Fruit fly (Drosophila melanogaster): ENCODE measurements around the gene Grp170.
A peak's percentile ranks its signal among the peaks of the same experiment; 100 is the strongest.

Grp170 gene

dm6 chrX:2295435-2296229, 20.8 kb upstream of the Grp170 start, which contains the start of gene Raf (continued):
- TF ChIP-seq HLHmδ (GFP tag; optimal IDR thresholded peaks at IDR 0.05) (no peak), CG12155 (GFP tag; optimal IDR thresholded peaks at IDR 0.05) (no peak), CG13894 (tag; optimal IDR thresholded peaks at IDR 0.05) (no peak), nau (GFP tag; optimal IDR thresholded peaks at IDR 0.05) (peak; percentile 89), CG9797 (GFP tag; optimal IDR thresholded peaks at IDR 0.05) (no peak), fd96Cb (tag; optimal IDR thresholded peaks at IDR 0.05) (no peak), Sox100B (GFP tag; optimal IDR thresholded peaks at IDR 0.05) (no peak), bcd (GFP tag; optimal IDR thresholded peaks at IDR 0.05) (no peak), H2.0 (GFP tag; IDR thresholded peaks at IDR 0.05) (no peak), Ravus (GFP tag; IDR thresholded peaks at IDR 0.05) (no peak), CG9876 (GFP tag; optimal IDR thresholded peaks at IDR 0.05) (no peak), CG13287 (GFP tag; IDR thresholded peaks at IDR 0.05; ENCODE audit: partially characterized antibody) (0 out of 2 replicates have a peak, but pooled peaks have one; percentile 13), Mad (GFP tag; optimal IDR thresholded peaks at IDR 0.05) (no peak), CG3726 (GFP tag; IDR thresholded peaks at IDR 0.05) (0 out of 3 replicates have a peak, but pooled peaks have one; percentile 71), Trl (optimal IDR thresholded peaks at IDR 0.05) (peak; percentile 88 to 95), Trl (GFP tag; optimal IDR thresholded peaks at IDR 0.05) (no peak), Gug (GFP tag; IDR thresholded peaks at IDR 0.05) (no peak), tio (GFP tag; optimal IDR thresholded peaks at IDR 0.05) (no peak), gsb (GFP tag; IDR thresholded peaks at IDR 0.05) (no peak; the same call in 1 of the 2 replicates), Chrac-16 (GFP tag; optimal IDR thresholded peaks at IDR 0.05) (no peak), br (optimal IDR thresholded peaks at IDR 0.05) (no peak), jing (GFP tag; optimal IDR thresholded peaks at IDR 0.05) (no peak), oc (tag; optimal IDR thresholded peaks at IDR 0.05) (no peak), trh (GFP tag; optimal IDR thresholded peaks at IDR 0.05) (no peak), jigr1 (GFP tag; IDR thresholded peaks at IDR 0.05) (peak; percentile 78; the same call in 1 of the 3 replicates), CG10979 (tag; optimal IDR thresholded peaks at IDR 0.05) (no peak), CG4730 (GFP tag; IDR thresholded peaks at IDR 0.05) (no peak), CG11723 (GFP tag; optimal IDR thresholded peaks at IDR 0.05) (no peak), CG12744 (GFP tag; optimal IDR thresholded peaks at IDR 0.05) (no peak), CG8281 (tag; optimal IDR thresholded peaks at IDR 0.05) (no peak), gcm2 (GFP tag; optimal IDR thresholded peaks at IDR 0.05) (no peak), Sox102F (GFP tag; optimal IDR thresholded peaks at IDR 0.05) (no peak), CG1233 (GFP tag; optimal IDR thresholded peaks at IDR 0.05) (no peak), Elba2 (GFP tag; optimal IDR thresholded peaks at IDR 0.05) (no peak), gsb-n (tag; optimal IDR thresholded peaks at IDR 0.05) (no peak), trem (tag; optimal IDR thresholded peaks at IDR 0.05) (no peak), Opbp (GFP tag; IDR thresholded peaks at IDR 0.05; ENCODE audit: partially characterized antibody) (no peak), Antp (GFP tag; optimal IDR thresholded peaks at IDR 0.05) (no peak), lov (optimal IDR thresholded peaks at IDR 0.05) (no peak), lov (GFP tag; IDR thresholded peaks at IDR 0.05) (no peak), pros (GFP tag; optimal IDR thresholded peaks at IDR 0.05) (peak; percentile 19), Oli (tag; optimal IDR thresholded peaks at IDR 0.05) (no peak), Dad (GFP tag; optimal IDR thresholded peaks at IDR 0.05) (no peak), TFAM (GFP tag; optimal IDR thresholded peaks at IDR 0.05) (no peak), amos (GFP tag; IDR thresholded peaks at IDR 0.05; ENCODE audit: partially characterized antibody) (no peak), ham (GFP tag; IDR thresholded peaks at IDR 0.05) (no peak), ranshi (GFP tag; IDR thresholded peaks at IDR 0.05) (no peak), CG4424 (GFP tag; optimal IDR thresholded peaks at IDR 0.05) (no peak), dmrt11E (tag; optimal IDR thresholded peaks at IDR 0.05) (no peak), CG17568 (GFP tag; optimal IDR thresholded peaks at IDR 0.05) (no peak), nerfin-2 (GFP tag; IDR thresholded peaks at IDR 0.05; ENCODE audit: partially characterized antibody) (no peak)

All from whole organism, embryonic.